Fruit fly (Drosophila melanogaster): Measurements from ENCODE around the gene CG45064.

DNA sequence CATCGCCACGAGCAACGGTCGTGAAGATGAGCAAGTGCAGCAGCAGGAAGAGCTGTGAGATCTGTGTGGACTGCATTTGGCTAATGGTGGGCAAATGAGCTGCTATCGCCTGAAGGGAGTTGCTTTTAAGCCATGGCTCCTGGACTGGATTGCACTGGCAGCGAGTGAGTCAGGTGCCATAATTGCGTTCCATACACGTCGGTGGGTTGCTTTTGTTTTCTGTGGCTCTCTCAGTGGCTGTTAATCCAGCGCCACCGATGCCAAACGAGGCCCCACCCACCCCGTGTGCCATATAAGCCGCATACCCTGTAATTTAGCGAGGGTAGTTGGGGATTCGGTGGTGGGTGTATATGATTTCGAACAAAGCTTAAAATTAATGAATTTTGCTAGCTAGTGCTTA lies 37.7 kb downstream of the CG45064 start, which contains the start of gene CG12539:
- TF ChIP-seq Myc (optimal IDR thresholded peaks at IDR 0.05) (no peak), h (optimal IDR thresholded peaks at IDR 0.05) (no peak), ttk (optimal IDR thresholded peaks at IDR 0.05) (no peak), psq (optimal IDR thresholded peaks at IDR 0.05) (no peak), Sin3A (optimal IDR thresholded peaks at IDR 0.05) (no peak), insv (optimal IDR thresholded peaks at IDR 0.05) (no peak)

Data from Kc167 (cell line).